Worm (Caenorhabditis elegans) whole organism, L4 larva: ENCODE measurements around the gene tin-9.1.
A peak's percentile ranks its signal among the peaks of the same experiment; 100 is the strongest.

ENCODE experiments used
- dve-1 ChIP-seq: sonication (generic microtip); optimal IDR thresholded peaks from 2 replicates; lab custom pipeline; 2017; ENCODE audit warnings: antibody characterized with exemption, mild to moderate bottlenecking, missing genetic modification characterization, missing compliant biosample characterization; ENCODE audit not compliant: insufficient read depth
- rbr-2 ChIP-seq: sonication (generic microtip); optimal IDR thresholded peaks from 2 replicates; lab custom pipeline; 2016; ENCODE audit warnings: missing genotype, missing genetic modification characterization, missing compliant biosample characterization
- unc-62 ChIP-seq, 3 experiments: fragments of 150-350 bp in 1 of 3; sonication (generic microtip); optimal IDR thresholded peaks in 2 of 3; peaks in 1 of 3; 1 replicate in 1 of 3; 2 replicates in 2 of 3; lab custom pipeline; 2014 to 2017; ENCODE audit warnings: missing biosample characterization in 3 of 3, missing genetic modification characterization in 3 of 3, missing genetic modification reagents in 3 of 3, missing genotype in 1 of 3

ce11 chrIV:7016502-7016901 lies 27.9 kb downstream of the tin-9.1 start:
- peak; percentile 78 for TF ChIP-seq dve-1 (tag; lab: Kevin White, UChicago)
- TF ChIP-seq unc-62 (GFP tag; optimal IDR thresholded peaks at IDR 0.05 in 1 of 2; lab: Kevin White, UChicago): no peak
- TF ChIP-seq unc-62 (tag; optimal IDR thresholded peaks at IDR 0.05; lab: Kevin White, UChicago): no peak
- TF ChIP-seq rbr-2 (tag; lab: Kevin White, UChicago): peak; percentile 30
